Fruit fly (Drosophila melanogaster) whole organism: ENCODE data around the gene Strump.

Experiments used
- CG8478 ChIP-seq: fragments of >200 bp; optimal IDR thresholded peaks from 2 replicates; lab custom pipeline; 2018; ENCODE audit warnings: inconsistent platforms
- usp ChIP-seq: fragments of >200 bp; optimal IDR thresholded peaks from 2 replicates; lab custom pipeline; 2017; ENCODE audit warnings: missing biosample characterization, missing genetic modification characterization, mixed read lengths

dm6 chr3L:16150161-16150538 lies 28.3 kb downstream of the Strump start:
- TF ChIP-seq CG8478 (lab: Kevin White, UChicago) (no peak), usp (no peak)
